Worm (Caenorhabditis elegans) whole organism, early embryonic: ENCODE measurements around the gene sul-3.

Source experiments
- B0310.2 ChIP-seq: sonication (generic microtip); optimal IDR thresholded peaks from 2 replicates; lab custom pipeline; 2016; ENCODE audit warnings: mild to moderate bottlenecking, missing genetic modification characterization, missing compliant biosample characterization
- F13C5.2 ChIP-seq: sonication (generic microtip); optimal IDR thresholded peaks from 2 replicates; lab custom pipeline; 2017; ENCODE audit warnings: mild to moderate bottlenecking, missing genetic modification characterization, inconsistent platforms, missing compliant biosample characterization
- ama-1 ChIP-seq: fragments of 150-350 bp; optimal IDR thresholded peaks from 2 replicates; lab custom pipeline; 2014
- ceh-13 ChIP-seq: fragments of 200-800 bp; sonication (Bioruptor generic); optimal IDR thresholded peaks from 2 replicates; lab custom pipeline; 2018; ENCODE audit warnings: mild to moderate bottlenecking, missing genetic modification characterization, missing compliant biosample characterization
- ceh-36 ChIP-seq: sonication (generic microtip); optimal IDR thresholded peaks from 2 replicates; lab custom pipeline; 2016; ENCODE audit warnings: missing genetic modification characterization, inconsistent platforms, missing compliant biosample characterization
- ets-7 ChIP-seq: sonication (generic microtip); optimal IDR thresholded peaks from 2 replicates; lab custom pipeline; 2016; ENCODE audit warnings: missing genotype, missing genetic modification characterization, missing compliant biosample characterization
- flt-1 ChIP-seq: fragments of 200-800 bp; sonication (Bioruptor generic); IDR thresholded peaks from 2 replicates; pipeline ENCODE4 v1.3.6; 2022; ENCODE audit warnings: missing genetic modification characterization, missing compliant biosample characterization
- hmg-4 ChIP-seq: fragments of 200-800 bp; sonication (Bioruptor generic); optimal IDR thresholded peaks from 2 replicates; lab custom pipeline; 2018; ENCODE audit warnings: mild to moderate bottlenecking, missing genetic modification characterization, missing compliant biosample characterization
- hnd-1 ChIP-seq: sonication (generic microtip); optimal IDR thresholded peaks from 2 replicates; lab custom pipeline; 2016; ENCODE audit warnings: missing genetic modification characterization, missing compliant biosample characterization
- pes-1 ChIP-seq: fragments of 200-800 bp; sonication (Bioruptor generic); IDR thresholded peaks from 2 replicates; pipeline ENCODE4 v1.3.6; 2022; ENCODE audit warnings: missing genetic modification reagents, missing genetic modification characterization, missing compliant biosample characterization
- sea-1 ChIP-seq: fragments of 200-800 bp; sonication (Bioruptor generic); conservative IDR thresholded peaks from 2 replicates; pipeline ENCODE4 v1.3.6; 2022; ENCODE audit warnings: missing genetic modification characterization, missing compliant biosample characterization
- tbx-37 ChIP-seq: fragments of 200-800 bp; sonication (Bioruptor generic); conservative IDR thresholded peaks from 2 replicates; pipeline ENCODE4 v1.3.6; 2022; ENCODE audit warnings: missing genetic modification reagents, missing genetic modification characterization, missing compliant biosample characterization
- tra-4 ChIP-seq: sonication (generic microtip); optimal IDR thresholded peaks from 2 replicates; lab custom pipeline; 2017; ENCODE audit warnings: missing genetic modification characterization, missing compliant biosample characterization

DNA sequence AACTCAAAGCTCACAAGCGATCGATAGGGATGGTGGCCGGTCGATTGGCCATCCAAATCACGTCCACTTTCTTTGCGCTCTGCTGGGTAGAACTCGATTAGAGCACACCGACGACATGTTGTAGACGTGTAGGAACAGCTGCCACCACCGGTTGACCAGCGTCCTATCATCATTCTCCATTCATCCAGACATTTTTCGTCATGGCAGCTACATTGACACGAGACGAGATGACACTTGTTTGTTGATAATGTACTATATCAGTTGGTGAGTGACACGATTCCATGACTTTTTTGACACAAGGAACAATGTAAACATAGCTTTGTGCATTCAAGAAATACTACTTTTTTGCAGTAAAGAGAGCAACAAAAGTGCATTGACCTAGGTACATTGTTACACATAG is 32.5 kb upstream of the sul-3 start:
- TF ChIP-seq ceh-13 (GFP tag; lab: Kevin White, UChicago), result no peak
- TF ChIP-seq sea-1 (GFP tag; lab: Robert Waterston, UW), result no peak
- TF ChIP-seq ama-1 (lab: Kevin White, UChicago), result no peak
- TF ChIP-seq B0310.2 (tag; lab: Kevin White, UChicago), result no peak
- TF ChIP-seq F13C5.2 (tag; lab: Kevin White, UChicago), result no peak
- TF ChIP-seq ets-7 (tag; lab: Kevin White, UChicago), result no peak
- no peak for TF ChIP-seq flt-1 (GFP tag; lab: Robert Waterston, UW)
- TF ChIP-seq tra-4, result no peak
- no peak for TF ChIP-seq hnd-1
- no peak for TF ChIP-seq tbx-37
- no peak for TF ChIP-seq hmg-4 (GFP tag; lab: Kevin White, UChicago)
- TF ChIP-seq pes-1 (GFP tag; lab: Robert Waterston, UW), result no peak
- no peak for TF ChIP-seq ceh-36 (tag; lab: Kevin White, UChicago)
